Fruit fly (Drosophila melanogaster) whole organism, prepupa: ENCODE measurements around the gene FER.

Experiments
- CG34406 ChIP-seq: fragments of 200-800 bp; sonication (Bioruptor generic); optimal IDR thresholded peaks from 3 replicates; lab custom pipeline; 2016; ENCODE audit warnings: missing biosample characterization, missing genetic modification characterization
- CG6854 ChIP-seq: fragments of 200-800 bp; sonication (Bioruptor generic); optimal IDR thresholded peaks from 2 replicates; lab custom pipeline; 2017; ENCODE audit warnings: missing biosample characterization, mild to moderate bottlenecking, missing genetic modification characterization
- Eip78C ChIP-seq: fragments of 200-800 bp; sonication (Bioruptor generic); peaks from one replicate; lab custom pipeline; 2016; ENCODE audit warnings: missing biosample characterization, missing genetic modification characterization
- Hr39 ChIP-seq: fragments of 200-800 bp; sonication (Bioruptor generic); optimal IDR thresholded peaks from 2 replicates; lab custom pipeline; 2016; ENCODE audit warnings: missing biosample characterization, missing genetic modification characterization
- Met ChIP-seq: fragments of 200-800 bp; sonication (Bioruptor generic); optimal IDR thresholded peaks from 3 replicates; lab custom pipeline; 2016; ENCODE audit warnings: missing biosample characterization, missing genetic modification characterization
- Smox ChIP-seq: fragments of 200-800 bp; sonication (Bioruptor generic); optimal IDR thresholded peaks from 3 replicates; lab custom pipeline; 2016; ENCODE audit warnings: missing biosample characterization, missing genetic modification characterization
- cyc ChIP-seq: fragments of 200-800 bp; sonication (Bioruptor generic); optimal IDR thresholded peaks from 3 replicates; lab custom pipeline; 2016; ENCODE audit warnings: missing biosample characterization, missing genetic modification characterization
- fd59A ChIP-seq: fragments of 200-800 bp; sonication (Bioruptor generic); optimal IDR thresholded peaks from 2 replicates; lab custom pipeline; 2017; ENCODE audit warnings: missing biosample characterization, mild to moderate bottlenecking, missing genetic modification characterization, missing genetic modification reagents
- fkh ChIP-seq: fragments of 200-800 bp; sonication (Bioruptor generic); optimal IDR thresholded peaks from 3 replicates; lab custom pipeline; 2017; ENCODE audit warnings: missing biosample characterization, mild to moderate bottlenecking, missing genetic modification characterization, moderate library complexity
- salr ChIP-seq, 2 experiments: fragments of 200-800 bp; sonication (Bioruptor generic); optimal IDR thresholded peaks; 3 replicates each; lab custom pipeline; 2016 to 2018; ENCODE audit warnings: missing biosample characterization in 2 of 2, missing genetic modification characterization in 2 of 2, mild to moderate bottlenecking in 1 of 2

DNA sequence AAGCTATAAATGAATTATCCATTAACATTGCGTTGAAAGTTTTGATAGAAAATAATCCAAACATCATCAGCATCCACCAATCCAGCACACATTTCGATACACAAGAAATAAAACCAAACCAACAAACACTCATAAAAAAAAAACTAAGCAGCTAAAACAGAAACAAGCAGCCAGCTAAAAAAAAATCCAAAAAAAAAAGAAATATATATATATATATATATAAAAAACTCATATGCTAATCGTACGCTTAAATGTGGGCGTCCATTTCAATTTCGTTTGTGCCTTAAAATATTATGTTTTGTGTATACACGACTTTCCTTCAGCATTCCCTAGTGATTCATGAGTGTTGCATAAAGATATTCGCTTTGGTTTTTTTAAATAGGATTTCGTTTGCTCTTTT, 47.6 kb upstream of the FER start:
- TF ChIP-seq cyc (GFP tag; lab: Kevin White, UChicago) (no peak), Met (no peak), CG6854 (GFP tag; lab: Kevin White, UChicago) (no peak), fkh (no peak), salr (GFP tag; optimal IDR thresholded peaks at IDR 0.05; lab: Kevin White, UChicago) (no peak), Smox (GFP tag; lab: Kevin White, UChicago) (no peak), CG34406 (GFP tag; lab: Kevin White, UChicago) (no peak), fd59A (GFP tag; lab: Kevin White, UChicago) (no peak), Hr39 (GFP tag; lab: Kevin White, UChicago) (no peak), Eip78C (no peak)
